Worm (Caenorhabditis elegans): ENCODE results near the gene nhr-118.

Gene nhr-118

ce11 chrV:4450523-4451089, 43.0 kb downstream of the nhr-118 start, which contains the start of gene rft-2 (continued):
- TF ChIP-seq egl-27 (tag; optimal IDR thresholded peaks at IDR 0.05) (no peak), nhr-237 (tag; optimal IDR thresholded peaks at IDR 0.05) (no peak), ceh-28 (tag; optimal IDR thresholded peaks at IDR 0.05) (no peak), T20F7.1 (GFP tag; optimal IDR thresholded peaks at IDR 0.05) (no peak), mxl-2 (GFP tag; conservative IDR thresholded peaks at IDR 0.05) (no peak), php-3 (GFP tag; IDR thresholded peaks at IDR 0.05) (no peak), unc-130 (GFP tag; optimal IDR thresholded peaks at IDR 0.05) (no peak), nhr-48 (tag; optimal IDR thresholded peaks at IDR 0.05) (no peak), pha-4 (GFP tag; IDR thresholded peaks at IDR 0.05) (no peak), pha-4 (tag; optimal IDR thresholded peaks at IDR 0.05) (no peak), mep-1 (tag; optimal IDR thresholded peaks at IDR 0.05) (peak; percentile 55), D1046.2 (GFP tag; IDR thresholded peaks at IDR 0.05) (no peak), aha-1 (tag) (no peak), ceh-44 (GFP tag; IDR thresholded peaks at IDR 0.05) (no peak), rbr-2 (tag; optimal IDR thresholded peaks at IDR 0.05) (peak; percentile 23), ces-1 (GFP tag; optimal IDR thresholded peaks at IDR 0.05) (peak; percentile 70), tra-1 (GFP tag; IDR thresholded peaks at IDR 0.05) (no peak), nhr-41 (GFP tag; IDR thresholded peaks at IDR 0.05) (no peak), nhr-111 (GFP tag; optimal IDR thresholded peaks at IDR 0.05) (no peak), zfp-3 (GFP tag; conservative IDR thresholded peaks at IDR 0.05) (no peak), dpl-1 (GFP tag; optimal IDR thresholded peaks at IDR 0.05) (peak; percentile 91), T26A8.4 (GFP tag; IDR thresholded peaks at IDR 0.05) (no peak), dve-1 (tag; optimal IDR thresholded peaks at IDR 0.05; ENCODE audit: insufficient read depth) (no peak), nhr-28 (tag; optimal IDR thresholded peaks at IDR 0.05) (peak; percentile 32), ztf-7 (tag; optimal IDR thresholded peaks at IDR 0.05) (no peak), Y105C5A.15 (GFP tag; IDR thresholded peaks at IDR 0.05) (no peak), F44E2.7 (GFP tag; IDR thresholded peaks at IDR 0.05) (no peak), mdl-1 (tag; optimal IDR thresholded peaks at IDR 0.05) (peak in 1 of 2 experiments; percentile 7), lsy-2 (tag; optimal IDR thresholded peaks at IDR 0.05) (peak in 1 of 2 experiments; percentile 72), F10B5.3 (tag; optimal IDR thresholded peaks at IDR 0.05) (no peak), ceh-62 (tag; optimal IDR thresholded peaks at IDR 0.05) (no peak), dmd-8 (GFP tag; IDR thresholded peaks at IDR 0.05) (no peak), jun-1 (tag; optimal IDR thresholded peaks at IDR 0.05) (no peak), nhr-42 (GFP tag; IDR thresholded peaks at IDR 0.05) (no peak), lir-3 (tag; optimal IDR thresholded peaks at IDR 0.05) (no peak), unc-39 (tag; optimal IDR thresholded peaks at IDR 0.05) (no peak), zag-1 (tag; optimal IDR thresholded peaks at IDR 0.05) (no peak), lin-38 (GFP tag; IDR thresholded peaks at IDR 0.05) (peak; percentile 97), dmd-9 (GFP tag; IDR thresholded peaks at IDR 0.05) (no peak), madf-5 (GFP tag; IDR thresholded peaks at IDR 0.05) (no peak), nhr-11 (tag; optimal IDR thresholded peaks at IDR 0.05) (no peak), hlh-11 (tag; optimal IDR thresholded peaks at IDR 0.05) (peak; percentile 35), mes-2 (tag; optimal IDR thresholded peaks at IDR 0.05; ENCODE audit: poor library complexity, severe bottlenecking) (no peak), tag-97 (GFP tag; IDR thresholded peaks at IDR 0.05) (no peak), nhr-77 (tag; optimal IDR thresholded peaks at IDR 0.05) (peak; percentile 17), mxl-3 (GFP tag; optimal IDR thresholded peaks at IDR 0.05) (no peak), attf-4 (tag; optimal IDR thresholded peaks at IDR 0.05) (no peak), saeg-2 (GFP tag; IDR thresholded peaks at IDR 0.05) (no peak), ztf-11 (tag; optimal IDR thresholded peaks at IDR 0.05) (no peak), nhr-76 (tag; optimal IDR thresholded peaks at IDR 0.05) (no peak), hlh-30 (tag; optimal IDR thresholded peaks at IDR 0.05; ENCODE audit: insufficient read depth) (peak; percentile 6), aly-2 (tag; optimal IDR thresholded peaks at IDR 0.05) (no peak), hif-1 (tag; optimal IDR thresholded peaks at IDR 0.05) (peak in 1 of 2 experiments; percentile 31)

All from whole organism, L4 larva.